Fruit fly (Drosophila melanogaster) whole organism: ENCODE measurements around the gene Adhr.

Experiments used
- CG8478 ChIP-seq: fragments of >200 bp; optimal IDR thresholded peaks from 2 replicates; lab custom pipeline; 2018; ENCODE audit warnings: inconsistent platforms
- psq ChIP-seq: fragments of >200 bp; optimal IDR thresholded peaks from 2 replicates; lab custom pipeline; 2017
- usp ChIP-seq: fragments of >200 bp; optimal IDR thresholded peaks from 2 replicates; lab custom pipeline; 2017; ENCODE audit warnings: missing biosample characterization, missing genetic modification characterization, mixed read lengths

- TF ChIP-seq CG8478 (lab: Kevin White, UChicago) (no peak), psq (lab: Kevin White, UChicago) (no peak), usp (GFP tag; lab: Kevin White, UChicago) (no peak)
These were observed 39.6 kb downstream of the Adhr start for dm6 chr2L:14654952-14655351.
